Fruit fly (Drosophila melanogaster) whole organism, embryonic: Measurements from ENCODE around the gene Pk34A.

Source experiments
- CG17328 ChIP-seq: fragments of 200-800 bp; sonication (Bioruptor generic); IDR thresholded peaks from 2 replicates; pipeline ENCODE4 v1.3.6; 2022; ENCODE audit warnings: missing biosample characterization, missing genetic modification characterization
- CG1792 ChIP-seq: fragments of 200-800 bp; sonication (Bioruptor generic); optimal IDR thresholded peaks from 2 replicates; lab custom pipeline; 2016; ENCODE audit warnings: missing biosample characterization, missing genetic modification characterization
- Dek ChIP-seq: fragments of 200-800 bp; sonication (Bioruptor generic); optimal IDR thresholded peaks from 3 replicates; lab custom pipeline; 2019; ENCODE audit warnings: missing biosample characterization, mild to moderate bottlenecking, missing genetic modification characterization, moderate library complexity
- Gug ChIP-seq: fragments of 200-800 bp; sonication (Bioruptor generic); IDR thresholded peaks from 4 replicates; pipeline ENCODE4 v1.3.6; 2022; ENCODE audit warnings: missing biosample characterization, missing genetic modification characterization
- MTF-1 ChIP-seq: fragments of 200-800 bp; sonication (Bioruptor generic); optimal IDR thresholded peaks from 2 replicates; lab custom pipeline; 2018; ENCODE audit warnings: missing biosample characterization, mild to moderate bottlenecking, missing genetic modification characterization, borderline replicate concordance
- bbx ChIP-seq: fragments of 200-800 bp; sonication (Bioruptor generic); IDR thresholded peaks from 2 replicates; pipeline ENCODE4 v1.3.6; 2022; ENCODE audit warnings: missing biosample characterization, missing genetic modification characterization; ENCODE audit not compliant: partially characterized antibody
- tio ChIP-seq: fragments of 200-800 bp; sonication (Bioruptor generic); optimal IDR thresholded peaks from 2 replicates; lab custom pipeline; 2017; ENCODE audit warnings: missing biosample characterization, missing genetic modification characterization, inconsistent platforms

dm6 chr2L:13116738-13117137, 41.9 kb upstream of the Pk34A start:
- TF ChIP-seq Gug (GFP tag; lab: Robert Waterston, UW): no peak
- TF ChIP-seq CG17328: no peak
- no peak for TF ChIP-seq CG1792 (GFP tag; lab: Kevin White, UChicago)
- no peak for TF ChIP-seq bbx
- no peak for TF ChIP-seq tio (GFP tag; lab: Kevin White, UChicago)
- TF ChIP-seq MTF-1 (GFP tag; lab: Kevin White, UChicago): no peak
- no peak for TF ChIP-seq Dek (tag; lab: Kevin White, UChicago)
